Fruit fly (Drosophila melanogaster) whole organism, adult: ENCODE data around the gene CG46280.

Experiments used
- CG12768 ChIP-seq: fragments of 200-800 bp; sonication (Bioruptor generic); optimal IDR thresholded peaks from 2 replicates; lab custom pipeline; 2017; ENCODE audit warnings: missing biosample characterization, missing genetic modification characterization, mild to moderate bottlenecking, moderate library complexity, missing genetic modification reagents
- CG14711 ChIP-seq: fragments of 200-800 bp; sonication (Bioruptor generic); optimal IDR thresholded peaks from 2 replicates; lab custom pipeline; 2018; ENCODE audit warnings: missing biosample characterization, mild to moderate bottlenecking, missing genetic modification characterization, moderate library complexity
- CG7045 ChIP-seq: fragments of 200-800 bp; sonication (Bioruptor generic); optimal IDR thresholded peaks from 2 replicates; lab custom pipeline; 2017; ENCODE audit warnings: missing biosample characterization, mild to moderate bottlenecking, missing genetic modification characterization
- kay ChIP-seq: fragments of 200-800 bp; sonication (Bioruptor generic); peaks from one replicate; lab custom pipeline; 2016; ENCODE audit warnings: missing biosample characterization, missing genetic modification characterization, borderline replicate concordance

DNA sequence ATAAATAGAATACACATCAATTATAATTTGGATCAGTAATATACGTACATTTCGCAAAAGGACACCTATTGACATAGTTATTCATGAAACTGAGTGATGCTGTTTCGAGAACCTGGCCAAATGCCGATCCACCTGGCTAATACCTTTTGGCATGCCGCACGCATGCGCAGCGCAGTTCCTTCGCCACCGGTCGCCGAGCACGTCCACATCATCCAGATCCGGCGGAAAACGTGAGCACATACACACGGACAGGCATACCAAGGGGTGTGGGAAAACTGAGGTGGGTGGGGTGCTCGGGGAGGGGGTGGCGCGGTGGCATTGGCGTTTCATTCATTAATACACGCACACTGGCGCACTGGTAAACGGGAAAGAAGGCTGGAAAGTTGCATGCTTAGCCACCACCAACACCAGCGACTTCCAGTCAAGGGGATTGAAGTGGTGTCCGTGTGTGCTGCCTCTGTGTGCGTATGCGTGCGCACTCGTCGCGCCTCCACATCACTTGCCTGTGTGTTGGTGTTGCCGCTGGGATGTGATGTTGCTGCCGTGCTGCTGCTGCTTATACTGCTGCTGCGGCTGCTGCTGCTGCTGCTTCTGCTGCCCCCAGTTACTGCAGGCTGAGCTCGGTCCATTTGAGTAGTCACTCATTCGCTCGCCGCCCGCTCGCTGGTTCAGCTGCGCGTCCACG, 26.8 kb upstream of the CG46280 start, which contains the start of gene sim:
- TF ChIP-seq CG12768 (GFP tag; lab: Kevin White, UChicago) (no peak), kay (GFP tag; lab: Kevin White, UChicago) (no peak), CG7045 (GFP tag; lab: Kevin White, UChicago) (no peak), CG14711 (tag; lab: Kevin White, UChicago) (no peak)
